Fruit fly (Drosophila melanogaster) whole organism, pupa: ENCODE results near the gene Gr98d.

ENCODE experiments used
- CG12605 ChIP-seq: fragments of 200-800 bp; sonication (Bioruptor generic); IDR thresholded peaks from 2 replicates; pipeline ENCODE4 v1.3.6; 2022; ENCODE audit warnings: missing biosample characterization, missing genetic modification characterization
- CG14655 ChIP-seq: fragments of 200-800 bp; sonication (Bioruptor generic); optimal IDR thresholded peaks from 3 replicates; lab custom pipeline; 2017; ENCODE audit warnings: mild to moderate bottlenecking, missing biosample characterization, missing genetic modification reagents, missing genetic modification characterization
- CG32121 ChIP-seq: fragments of 200-800 bp; sonication (Bioruptor generic); IDR thresholded peaks from 2 replicates; pipeline ENCODE4 v1.3.6; 2022; ENCODE audit warnings: missing biosample characterization, missing genetic modification characterization
- CG8159 ChIP-seq: fragments of 200-800 bp; sonication (Bioruptor generic); optimal IDR thresholded peaks from 3 replicates; lab custom pipeline; 2018; ENCODE audit warnings: missing biosample characterization, mild to moderate bottlenecking, missing genetic modification characterization, moderate library complexity
- CG8301 ChIP-seq: fragments of 200-800 bp; sonication (Bioruptor generic); optimal IDR thresholded peaks from 2 replicates; lab custom pipeline; 2018; ENCODE audit warnings: missing biosample characterization, mild to moderate bottlenecking, missing genetic modification characterization
- D1 ChIP-seq: fragments of 200-800 bp; sonication (Bioruptor generic); optimal IDR thresholded peaks from 2 replicates; lab custom pipeline; 2018; ENCODE audit warnings: missing biosample characterization, mild to moderate bottlenecking, missing genetic modification characterization, moderate library complexity
- EcR ChIP-seq: fragments of 200-800 bp; sonication (Bioruptor generic); optimal IDR thresholded peaks from 3 replicates; lab custom pipeline; 2019; ENCODE audit warnings: missing biosample characterization, missing genetic modification characterization, mild to moderate bottlenecking, moderate library complexity, missing genetic modification reagents
- Snoo ChIP-seq: fragments of 200-800 bp; sonication (Bioruptor generic); optimal IDR thresholded peaks from 3 replicates; lab custom pipeline; 2017; ENCODE audit warnings: missing biosample characterization, mild to moderate bottlenecking, missing genetic modification characterization, inconsistent platforms

- TF ChIP-seq CG32121 (GFP tag; lab: Robert Waterston, UW) (no peak), EcR (GFP tag; lab: Kevin White, UChicago) (no peak), CG8301 (tag; lab: Kevin White, UChicago) (no peak), CG8159 (tag; lab: Kevin White, UChicago) (no peak), Snoo (tag; lab: Kevin White, UChicago) (peak; percentile 11), D1 (tag; lab: Kevin White, UChicago) (no peak), CG12605 (0 out of 2 replicates have a peak, but pooled peaks have one; percentile 15), CG14655 (GFP tag; lab: Kevin White, UChicago) (no peak)
Measured at dm6 chr3R:27558660-27559319, 12.9 kb downstream of the Gr98d start, which contains the start of gene Klp98A.
